Fruit fly (Drosophila melanogaster) whole organism, embryonic: ENCODE measurements around the gene Rsph1.

Experiments used
- Asciz ChIP-seq: fragments of 200-800 bp; sonication (Bioruptor generic); optimal IDR thresholded peaks from 2 replicates; lab custom pipeline; 2017; ENCODE audit warnings: missing biosample characterization, mild to moderate bottlenecking, missing genetic modification characterization, missing genetic modification reagents
- BEAF-32 ChIP-seq: fragments of 200-800 bp; sonication (Bioruptor generic); optimal IDR thresholded peaks from 3 replicates; lab custom pipeline; 2017; ENCODE audit warnings: missing biosample characterization, missing genetic modification characterization, mild to moderate bottlenecking, moderate library complexity, missing genetic modification reagents
- CG10431 ChIP-seq: fragments of 200-800 bp; sonication (Bioruptor generic); optimal IDR thresholded peaks from 3 replicates; lab custom pipeline; 2018; ENCODE audit warnings: missing biosample characterization, mild to moderate bottlenecking, missing genetic modification characterization
- CG10462 ChIP-seq: fragments of 200-800 bp; sonication (Bioruptor generic); optimal IDR thresholded peaks from 2 replicates; lab custom pipeline; 2016; ENCODE audit warnings: missing biosample characterization, missing genetic modification characterization
- CG11398 ChIP-seq: fragments of 200-800 bp; sonication (Bioruptor generic); optimal IDR thresholded peaks from 2 replicates; lab custom pipeline; 2016; ENCODE audit warnings: missing biosample characterization, missing genetic modification characterization
- CG13296 ChIP-seq: fragments of 200-800 bp; sonication (Bioruptor generic); optimal IDR thresholded peaks from 3 replicates; lab custom pipeline; 2018; ENCODE audit warnings: missing biosample characterization, mild to moderate bottlenecking, missing genetic modification characterization
- CG1603 ChIP-seq: fragments of 200-800 bp; sonication (Bioruptor generic); optimal IDR thresholded peaks from 2 replicates; lab custom pipeline; 2019; ENCODE audit warnings: missing biosample characterization, mild to moderate bottlenecking, missing genetic modification characterization, moderate library complexity
- CG17912 ChIP-seq: fragments of 200-800 bp; sonication (Bioruptor generic); optimal IDR thresholded peaks from 2 replicates; lab custom pipeline; 2018; ENCODE audit warnings: missing biosample characterization, mild to moderate bottlenecking, missing genetic modification characterization
- CG18619 ChIP-seq: fragments of 200-800 bp; sonication (Bioruptor generic); optimal IDR thresholded peaks from 3 replicates; lab custom pipeline; 2017; ENCODE audit warnings: missing biosample characterization, mild to moderate bottlenecking, missing genetic modification characterization
- CG31441 ChIP-seq: fragments of 200-800 bp; sonication (Bioruptor generic); IDR thresholded peaks from 2 replicates; pipeline ENCODE4 v1.3.6; 2022; ENCODE audit warnings: missing biosample characterization, missing genetic modification characterization
- CG32532 ChIP-seq: fragments of 200-800 bp; sonication (Bioruptor generic); IDR thresholded peaks from 2 replicates; pipeline ENCODE4 v1.3.6; 2022; ENCODE audit warnings: missing biosample characterization, missing genetic modification characterization
- CG32772 ChIP-seq: fragments of 200-800 bp; sonication (Bioruptor generic); IDR thresholded peaks from 2 replicates; pipeline ENCODE4 v1.3.6; 2022; ENCODE audit warnings: missing biosample characterization, missing genetic modification characterization
- CG34224 ChIP-seq: fragments of 200-800 bp; sonication (Bioruptor generic); IDR thresholded peaks from 3 replicates; pipeline ENCODE4 v1.3.6; 2022; ENCODE audit warnings: missing biosample characterization, missing genetic modification characterization; ENCODE audit not compliant: partially characterized antibody
- CG3995 ChIP-seq: fragments of 200-800 bp; sonication (Bioruptor generic); optimal IDR thresholded peaks from 3 replicates; lab custom pipeline; 2016; ENCODE audit warnings: missing biosample characterization, missing genetic modification characterization
- CG4820 ChIP-seq: fragments of 200-800 bp; sonication (Bioruptor generic); optimal IDR thresholded peaks from 3 replicates; lab custom pipeline; 2016; ENCODE audit warnings: missing biosample characterization, missing genetic modification characterization
- CG4854 ChIP-seq: fragments of 200-800 bp; sonication (Bioruptor generic); optimal IDR thresholded peaks from 2 replicates; lab custom pipeline; 2016; ENCODE audit warnings: missing biosample characterization, missing genetic modification characterization, inconsistent platforms
- CG6654 ChIP-seq: fragments of 200-800 bp; sonication (Bioruptor generic); optimal IDR thresholded peaks from 2 replicates; lab custom pipeline; 2017; ENCODE audit warnings: missing biosample characterization, mild to moderate bottlenecking, missing genetic modification characterization
- CG8290 ChIP-seq, 3 experiments: fragments of 200-800 bp; sonication (Bioruptor generic); optimal IDR thresholded peaks; 2 replicates each; lab custom pipeline; 2016 to 2019; ENCODE audit warnings: missing biosample characterization in 3 of 3, missing genetic modification characterization in 3 of 3, mild to moderate bottlenecking in 2 of 3, moderate library complexity in 1 of 3
- CG8359 ChIP-seq: fragments of 200-800 bp; sonication (Bioruptor generic); optimal IDR thresholded peaks from 2 replicates; lab custom pipeline; 2017; ENCODE audit warnings: missing biosample characterization, mild to moderate bottlenecking, missing genetic modification characterization, borderline replicate concordance
- CG9609 ChIP-seq: fragments of 200-800 bp; sonication (Bioruptor generic); optimal IDR thresholded peaks from 3 replicates; lab custom pipeline; 2016; ENCODE audit warnings: missing biosample characterization, missing genetic modification characterization
- Deaf1 ChIP-seq: fragments of 200-800 bp; optimal IDR thresholded peaks from 3 replicates; lab custom pipeline; 2019; ENCODE audit warnings: missing biosample characterization, mild to moderate bottlenecking, missing genetic modification characterization, moderate library complexity
- Eip74EF ChIP-seq, 2 experiments: fragments of 200-800 bp in 1 of 2; fragments of >200 bp in 1 of 2; sonication (Bioruptor generic) in 1 of 2; optimal IDR thresholded peaks; 2 replicates each; lab custom pipeline; 2017 to 2019; ENCODE audit warnings: missing biosample characterization in 2 of 2, missing genetic modification characterization in 2 of 2, mild to moderate bottlenecking in 1 of 2, moderate library complexity in 1 of 2
- Ets65A ChIP-seq: fragments of 200-800 bp; sonication (Bioruptor generic); peaks from one replicate; lab custom pipeline; 2016; ENCODE audit warnings: missing biosample characterization, missing genetic modification characterization
- Gug ChIP-seq: fragments of 200-800 bp; sonication (Bioruptor generic); IDR thresholded peaks from 4 replicates; pipeline ENCODE4 v1.3.6; 2022; ENCODE audit warnings: missing biosample characterization, missing genetic modification characterization
- Hsf ChIP-seq: fragments of 200-800 bp; sonication (Bioruptor generic); optimal IDR thresholded peaks from 3 replicates; lab custom pipeline; 2016; ENCODE audit warnings: missing biosample characterization, missing genetic modification characterization
- Lhr ChIP-seq: fragments of 200-800 bp; sonication (Bioruptor generic); optimal IDR thresholded peaks from 3 replicates; lab custom pipeline; 2017; ENCODE audit warnings: mild to moderate bottlenecking, missing biosample characterization, missing genetic modification reagents, missing genetic modification characterization
- Mad ChIP-seq: fragments of 200-800 bp; sonication (Bioruptor generic); optimal IDR thresholded peaks from 2 replicates; lab custom pipeline; 2016; ENCODE audit warnings: missing biosample characterization, missing genetic modification characterization
- NK7.1 ChIP-seq: fragments of 200-800 bp; sonication (Bioruptor generic); optimal IDR thresholded peaks from 3 replicates; lab custom pipeline; 2016; ENCODE audit warnings: missing biosample characterization, missing genetic modification characterization
- Oli ChIP-seq: fragments of 200-800 bp; sonication (Bioruptor generic); optimal IDR thresholded peaks from 2 replicates; lab custom pipeline; 2018; ENCODE audit warnings: missing biosample characterization, mild to moderate bottlenecking, missing genetic modification characterization, moderate library complexity
- Pdp1 ChIP-seq, 2 experiments: fragments of 200-800 bp; sonication (Bioruptor generic); optimal IDR thresholded peaks; 3 replicates each; lab custom pipeline; 2016; ENCODE audit warnings: missing biosample characterization in 2 of 2, missing genetic modification characterization in 2 of 2, mild to moderate bottlenecking in 1 of 2, moderate library complexity in 1 of 2
- Side ChIP-seq: fragments of 200-800 bp; sonication (Bioruptor generic); optimal IDR thresholded peaks from 2 replicates; lab custom pipeline; 2016; ENCODE audit warnings: missing biosample characterization, missing genetic modification characterization
- Spps ChIP-seq: fragments of 200-800 bp; sonication (Bioruptor generic); optimal IDR thresholded peaks from 2 replicates; lab custom pipeline; 2018; ENCODE audit warnings: missing biosample characterization, mild to moderate bottlenecking, missing genetic modification characterization
- TFAM ChIP-seq: fragments of 200-800 bp; sonication (Bioruptor generic); optimal IDR thresholded peaks from 2 replicates; lab custom pipeline; 2017; ENCODE audit warnings: missing biosample characterization, missing genetic modification characterization, inconsistent platforms
- ase ChIP-seq: fragments of 200-800 bp; sonication (Bioruptor generic); IDR thresholded peaks from 3 replicates; pipeline ENCODE4 v1.3.6; 2022; ENCODE audit warnings: missing biosample characterization, missing genetic modification characterization
- br ChIP-seq: fragments of >200 bp; optimal IDR thresholded peaks from 2 replicates; lab custom pipeline; 2017
- chif ChIP-seq, 2 experiments: fragments of 200-800 bp; sonication (Bioruptor generic); optimal IDR thresholded peaks; 3 replicates each; lab custom pipeline; 2016; ENCODE audit warnings: missing biosample characterization in 2 of 2, missing genetic modification characterization in 2 of 2
- danr ChIP-seq: fragments of 200-800 bp; sonication (Bioruptor generic); IDR thresholded peaks from 2 replicates; pipeline ENCODE4 v1.3.6; 2022; ENCODE audit warnings: missing biosample characterization, missing genetic modification characterization
- dysf ChIP-seq: fragments of 200-800 bp; sonication (Bioruptor generic); IDR thresholded peaks from 3 replicates; pipeline ENCODE4 v1.3.6; 2022; ENCODE audit warnings: missing biosample characterization, missing genetic modification characterization
- ems ChIP-seq: fragments of 200-800 bp; sonication (Bioruptor generic); optimal IDR thresholded peaks from 3 replicates; lab custom pipeline; 2016; ENCODE audit warnings: missing biosample characterization, missing genetic modification characterization
- eve ChIP-seq, 2 experiments: fragments of >200 bp; optimal IDR thresholded peaks; 2 replicates each; lab custom pipeline; 2017; ENCODE audit warnings: missing biosample characterization in 2 of 2, missing genetic modification characterization in 2 of 2
- gem ChIP-seq: fragments of 200-800 bp; sonication (Bioruptor generic); optimal IDR thresholded peaks from 2 replicates; lab custom pipeline; 2019; ENCODE audit warnings: missing biosample characterization, mild to moderate bottlenecking, missing genetic modification characterization, moderate library complexity
- hbn ChIP-seq: fragments of 200-800 bp; sonication (Bioruptor generic); IDR thresholded peaks from 2 replicates; pipeline ENCODE4 v1.3.6; 2022; ENCODE audit warnings: missing biosample characterization, missing genetic modification characterization; ENCODE audit not compliant: partially characterized antibody
- lmd ChIP-seq: fragments of 200-800 bp; sonication (Bioruptor generic); IDR thresholded peaks from 2 replicates; pipeline ENCODE4 v1.3.6; 2022; ENCODE audit warnings: missing biosample characterization, missing genetic modification characterization
- lola ChIP-seq, 3 experiments: fragments of >200 bp in 2 of 3; fragments of 200-800 bp in 1 of 3; sonication (Bioruptor generic) in 1 of 3; optimal IDR thresholded peaks; 2 replicates each; lab custom pipeline; 2017 to 2019; ENCODE audit warnings: missing biosample characterization in 3 of 3, missing genetic modification characterization in 3 of 3, mild to moderate bottlenecking in 1 of 3, moderate library complexity in 1 of 3
- odd ChIP-seq: fragments of 200-800 bp; sonication (Bioruptor generic); optimal IDR thresholded peaks from 2 replicates; lab custom pipeline; 2017; ENCODE audit warnings: missing biosample characterization, mild to moderate bottlenecking, missing genetic modification characterization
- onecut ChIP-seq: fragments of 200-800 bp; sonication (Bioruptor generic); IDR thresholded peaks from 2 replicates; pipeline ENCODE4 v1.3.6; 2022; ENCODE audit warnings: missing biosample characterization, missing genetic modification characterization
- pnt ChIP-seq: fragments of 200-800 bp; sonication (Bioruptor generic); optimal IDR thresholded peaks from 3 replicates; lab custom pipeline; 2016; ENCODE audit warnings: missing biosample characterization, missing genetic modification characterization
- pum ChIP-seq: fragments of 200-800 bp; sonication (Bioruptor generic); optimal IDR thresholded peaks from 2 replicates; lab custom pipeline; 2016; ENCODE audit warnings: missing biosample characterization, missing genetic modification characterization
- sima ChIP-seq: fragments of 200-800 bp; sonication (Bioruptor generic); optimal IDR thresholded peaks from 2 replicates; lab custom pipeline; 2016; ENCODE audit warnings: missing biosample characterization, missing genetic modification characterization
- tll ChIP-seq, 2 experiments: fragments of 200-800 bp in 1 of 2; fragments of >200 bp in 1 of 2; sonication (Bioruptor generic) in 1 of 2; optimal IDR thresholded peaks; 2 replicates each; lab custom pipeline; 2017 to 2019; ENCODE audit warnings: missing biosample characterization in 2 of 2, missing genetic modification characterization in 2 of 2, mild to moderate bottlenecking in 1 of 2, moderate library complexity in 1 of 2
- zfh2 ChIP-seq: fragments of 200-800 bp; sonication (Bioruptor generic); optimal IDR thresholded peaks from 2 replicates; lab custom pipeline; 2016; ENCODE audit warnings: missing biosample characterization, missing genetic modification characterization

The Rsph1 gene

dm6 chr2L:13156349-13156748 lies 26.9 kb upstream of the Rsph1 start (continued):
- TF ChIP-seq CG34224 (GFP tag; lab: Robert Waterston, UW) (no peak), CG32532 (GFP tag; lab: Robert Waterston, UW) (no peak), ems (GFP tag; lab: Kevin White, UChicago) (no peak), sima (GFP tag; lab: Kevin White, UChicago) (no peak), CG31441 (GFP tag; lab: Robert Waterston, UW) (peak; percentile 33; the same call in 1 of the 2 replicates), Gug (GFP tag; lab: Robert Waterston, UW) (no peak), BEAF-32 (no peak), Lhr (no peak), pnt (GFP tag; lab: Kevin White, UChicago) (no peak), Deaf1 (tag; lab: Kevin White, UChicago) (no peak), Oli (tag; lab: Kevin White, UChicago) (peak; percentile 28), odd (GFP tag; lab: Kevin White, UChicago) (no peak), CG1603 (no peak), hbn (GFP tag; lab: Robert Waterston, UW) (no peak), TFAM (GFP tag; lab: Kevin White, UChicago) (no peak), CG4820 (GFP tag; lab: Kevin White, UChicago) (no peak), Pdp1 (GFP tag; optimal IDR thresholded peaks at IDR 0.05; lab: Kevin White, UChicago) (no peak), CG8290 (GFP tag; optimal IDR thresholded peaks at IDR 0.05; lab: Kevin White, UChicago) (no peak), CG8290 (tag; optimal IDR thresholded peaks at IDR 0.05; lab: Kevin White, UChicago) (no peak), pum (GFP tag; lab: Kevin White, UChicago) (no peak), Spps (tag; lab: Kevin White, UChicago) (no peak), zfh2 (GFP tag; lab: Kevin White, UChicago) (no peak), CG18619 (GFP tag; lab: Kevin White, UChicago) (no peak), chif (GFP tag; optimal IDR thresholded peaks at IDR 0.05; lab: Kevin White, UChicago) (no peak), CG32772 (GFP tag; lab: Robert Waterston, UW) (0 out of 2 replicates have a peak, but pooled peaks have one; percentile 13), CG10431 (GFP tag; lab: Kevin White, UChicago) (no peak), CG13296 (no peak), dysf (GFP tag; lab: Robert Waterston, UW) (peak; percentile 58; the same call in 1 of the 3 replicates), CG8359 (no peak), CG17912 (GFP tag; lab: Kevin White, UChicago) (no peak), br (lab: Kevin White, UChicago) (no peak), Mad (GFP tag; lab: Kevin White, UChicago) (no peak), CG6654 (GFP tag; lab: Kevin White, UChicago) (no peak), gem (tag; lab: Kevin White, UChicago) (peak; percentile 61), CG4854 (GFP tag; lab: Kevin White, UChicago) (no peak), lola (GFP tag; optimal IDR thresholded peaks at IDR 0.05; lab: Kevin White, UChicago) (no peak), NK7.1 (GFP tag; lab: Kevin White, UChicago) (no peak), CG3995 (GFP tag; lab: Kevin White, UChicago) (no peak), Ets65A (GFP tag; lab: Kevin White, UChicago) (peak; percentile 29), Asciz (no peak), Eip74EF (GFP tag; optimal IDR thresholded peaks at IDR 0.05; lab: Kevin White, UChicago) (no peak), CG10462 (GFP tag; lab: Kevin White, UChicago) (no peak), Side (no peak), tll (GFP tag; optimal IDR thresholded peaks at IDR 0.05; lab: Kevin White, UChicago) (no peak), danr (GFP tag; lab: Robert Waterston, UW) (no peak), Hsf (no peak), onecut (GFP tag; lab: Robert Waterston, UW) (no peak), CG11398 (GFP tag; lab: Kevin White, UChicago) (no peak), eve (GFP tag; optimal IDR thresholded peaks at IDR 0.05; lab: Kevin White, UChicago) (no peak), lmd (GFP tag; lab: Robert Waterston, UW) (peak; percentile 22; the same call in 1 of the 2 replicates), ase (GFP tag; lab: Robert Waterston, UW) (no peak), CG9609 (GFP tag; lab: Kevin White, UChicago) (no peak)
